Fruit fly (Drosophila melanogaster) whole organism, embryonic: Measurements from ENCODE around the gene Ythdc1.

Source experiments
- Abd-B ChIP-seq: fragments of 200-800 bp; sonication (Bioruptor generic); optimal IDR thresholded peaks from 2 replicates; lab custom pipeline; 2018; ENCODE audit warnings: missing biosample characterization, mild to moderate bottlenecking, missing genetic modification characterization, moderate library complexity
- Ada2b ChIP-seq: fragments of 200-800 bp; sonication (Bioruptor generic); IDR thresholded peaks from 2 replicates; pipeline ENCODE4 v1.3.6; 2022; ENCODE audit warnings: missing biosample characterization, missing genetic modification characterization
- Antp ChIP-seq: fragments of 200-800 bp; sonication (Bioruptor generic); optimal IDR thresholded peaks from 3 replicates; lab custom pipeline; 2016; ENCODE audit warnings: missing biosample characterization, missing genetic modification characterization
- Bgb ChIP-seq: fragments of 200-800 bp; sonication (Bioruptor generic); IDR thresholded peaks from 2 replicates; pipeline ENCODE4 v1.3.6; 2022; ENCODE audit warnings: missing biosample characterization, missing genetic modification characterization; ENCODE audit not compliant: partially characterized antibody
- CG1024 ChIP-seq: fragments of 200-800 bp; sonication (Bioruptor generic); IDR thresholded peaks from 2 replicates; pipeline ENCODE4 v1.3.6; 2022; ENCODE audit warnings: missing biosample characterization, missing genetic modification characterization
- CG10462 ChIP-seq: fragments of 200-800 bp; sonication (Bioruptor generic); optimal IDR thresholded peaks from 2 replicates; lab custom pipeline; 2016; ENCODE audit warnings: missing biosample characterization, missing genetic modification characterization
- CG10543 ChIP-seq: fragments of 200-800 bp; sonication (Bioruptor generic); optimal IDR thresholded peaks from 3 replicates; lab custom pipeline; 2017; ENCODE audit warnings: missing biosample characterization, mild to moderate bottlenecking, missing genetic modification characterization, moderate library complexity
- CG11247 ChIP-seq: fragments of 200-800 bp; sonication (Bioruptor generic); IDR thresholded peaks from 2 replicates; pipeline ENCODE4 v1.3.6; 2022; ENCODE audit warnings: missing biosample characterization, missing genetic modification characterization
- CG12071 ChIP-seq: fragments of 200-800 bp; sonication (Bioruptor generic); optimal IDR thresholded peaks from 3 replicates; lab custom pipeline; 2018; ENCODE audit warnings: missing biosample characterization, mild to moderate bottlenecking, missing genetic modification characterization
- CG12104 ChIP-seq: fragments of 200-800 bp; sonication (Bioruptor generic); optimal IDR thresholded peaks from 3 replicates; lab custom pipeline; 2016; ENCODE audit warnings: missing biosample characterization, missing genetic modification characterization
- CG14667 ChIP-seq: fragments of 200-800 bp; sonication (Bioruptor generic); IDR thresholded peaks from 2 replicates; pipeline ENCODE4 v1.3.6; 2022; ENCODE audit warnings: missing biosample characterization, missing genetic modification characterization
- CG16779 ChIP-seq: fragments of 200-800 bp; sonication (Bioruptor generic); IDR thresholded peaks from 2 replicates; pipeline ENCODE4 v1.3.6; 2022; ENCODE audit warnings: missing biosample characterization, missing genetic modification characterization
- CG2199 ChIP-seq: fragments of 200-800 bp; sonication (Bioruptor generic); IDR thresholded peaks from 3 replicates; pipeline ENCODE4 v1.3.6; 2022; ENCODE audit warnings: missing biosample characterization, missing genetic modification characterization
- CG30403 ChIP-seq: fragments of 200-800 bp; sonication (Bioruptor generic); optimal IDR thresholded peaks from 3 replicates; lab custom pipeline; 2016; ENCODE audit warnings: missing biosample characterization, missing genetic modification characterization
- CG33557 ChIP-seq: fragments of 200-800 bp; sonication (Bioruptor generic); optimal IDR thresholded peaks from 2 replicates; lab custom pipeline; 2019; ENCODE audit warnings: missing biosample characterization, mild to moderate bottlenecking, missing genetic modification characterization, moderate library complexity
- CG3995 ChIP-seq: fragments of 200-800 bp; sonication (Bioruptor generic); optimal IDR thresholded peaks from 3 replicates; lab custom pipeline; 2016; ENCODE audit warnings: missing biosample characterization, missing genetic modification characterization
- CG42726 ChIP-seq: fragments of 200-800 bp; sonication (Bioruptor generic); IDR thresholded peaks from 2 replicates; pipeline ENCODE4 v1.3.6; 2022; ENCODE audit warnings: missing biosample characterization, missing genetic modification characterization; ENCODE audit not compliant: partially characterized antibody
- CG4360 ChIP-seq: fragments of 200-800 bp; sonication (Bioruptor generic); IDR thresholded peaks from 2 replicates; pipeline ENCODE4 v1.3.6; 2022; ENCODE audit warnings: missing biosample characterization, missing genetic modification characterization
- CG6791 ChIP-seq: fragments of 200-800 bp; sonication (Bioruptor generic); IDR thresholded peaks from 3 replicates; pipeline ENCODE4 v1.3.6; 2022; ENCODE audit warnings: missing biosample characterization, missing genetic modification characterization; ENCODE audit not compliant: partially characterized antibody
- CG7987 ChIP-seq: fragments of 200-800 bp; sonication (Bioruptor generic); optimal IDR thresholded peaks from 2 replicates; lab custom pipeline; 2018; ENCODE audit warnings: missing biosample characterization, mild to moderate bottlenecking, missing genetic modification characterization, moderate library complexity
- CG9817 ChIP-seq: fragments of 200-800 bp; sonication (Bioruptor generic); optimal IDR thresholded peaks from 2 replicates; lab custom pipeline; 2018; ENCODE audit warnings: missing biosample characterization, mild to moderate bottlenecking, missing genetic modification characterization, moderate library complexity
- Dfd ChIP-seq, 2 experiments: fragments of >200 bp; optimal IDR thresholded peaks; 2 replicates each; lab custom pipeline; 2017; ENCODE audit warnings: missing biosample characterization in 2 of 2, missing genetic modification characterization in 2 of 2
- Ets65A ChIP-seq: fragments of 200-800 bp; sonication (Bioruptor generic); peaks from one replicate; lab custom pipeline; 2016; ENCODE audit warnings: missing biosample characterization, missing genetic modification characterization
- Gsc ChIP-seq: fragments of 200-800 bp; sonication (Bioruptor generic); IDR thresholded peaks from 2 replicates; pipeline ENCODE4 v1.3.6; 2022; ENCODE audit warnings: missing biosample characterization, missing genetic modification characterization
- Hand ChIP-seq: fragments of 200-800 bp; sonication (Bioruptor generic); optimal IDR thresholded peaks from 2 replicates; lab custom pipeline; 2017; ENCODE audit warnings: mild to moderate bottlenecking, missing biosample characterization, missing genetic modification reagents, missing genetic modification characterization
- Lhr ChIP-seq: fragments of 200-800 bp; sonication (Bioruptor generic); optimal IDR thresholded peaks from 3 replicates; lab custom pipeline; 2017; ENCODE audit warnings: mild to moderate bottlenecking, missing biosample characterization, missing genetic modification reagents, missing genetic modification characterization
- Lim3 ChIP-seq: fragments of 200-800 bp; sonication (Bioruptor generic); IDR thresholded peaks from 2 replicates; pipeline ENCODE4 v1.3.6; 2022; ENCODE audit warnings: missing biosample characterization, missing genetic modification characterization
- MESR4 ChIP-seq: fragments of 200-800 bp; sonication (Bioruptor generic); optimal IDR thresholded peaks from 2 replicates; lab custom pipeline; 2018; ENCODE audit warnings: missing biosample characterization, mild to moderate bottlenecking, missing genetic modification characterization, moderate library complexity
- Nf-YA ChIP-seq: fragments of 200-800 bp; sonication (Bioruptor generic); IDR thresholded peaks from 2 replicates; pipeline ENCODE4 v1.3.6; 2022; ENCODE audit warnings: missing biosample characterization, missing genetic modification characterization
- PHDP ChIP-seq: fragments of 200-800 bp; sonication (Bioruptor generic); optimal IDR thresholded peaks from 3 replicates; lab custom pipeline; 2018; ENCODE audit warnings: missing biosample characterization, mild to moderate bottlenecking, missing genetic modification characterization, moderate library complexity
- Rfx ChIP-seq: fragments of 200-800 bp; sonication (Bioruptor generic); IDR thresholded peaks from 2 replicates; pipeline ENCODE4 v1.3.6; 2022; ENCODE audit warnings: missing biosample characterization, missing genetic modification characterization
- Usf ChIP-seq: fragments of 200-800 bp; sonication (Bioruptor generic); optimal IDR thresholded peaks from 2 replicates; lab custom pipeline; 2017; ENCODE audit warnings: missing genotype, missing biosample characterization, missing genetic modification characterization
- al ChIP-seq: fragments of 200-800 bp; sonication (Bioruptor generic); IDR thresholded peaks from 2 replicates; pipeline ENCODE4 v1.3.6; 2022; ENCODE audit warnings: missing biosample characterization, missing genetic modification characterization
- bbx ChIP-seq: fragments of 200-800 bp; sonication (Bioruptor generic); IDR thresholded peaks from 2 replicates; pipeline ENCODE4 v1.3.6; 2022; ENCODE audit warnings: missing biosample characterization, missing genetic modification characterization; ENCODE audit not compliant: partially characterized antibody
- bowl ChIP-seq: fragments of 200-800 bp; sonication (Bioruptor generic); IDR thresholded peaks from 2 replicates; pipeline ENCODE4 v1.3.6; 2022; ENCODE audit warnings: missing biosample characterization, missing genetic modification characterization
- chinmo ChIP-seq: fragments of 200-800 bp; sonication (Bioruptor generic); IDR thresholded peaks from 4 replicates; pipeline ENCODE4 v1.3.6; 2022; ENCODE audit warnings: missing biosample characterization, missing genetic modification characterization; ENCODE audit not compliant: partially characterized antibody
- her ChIP-seq: fragments of 200-800 bp; sonication (Bioruptor generic); optimal IDR thresholded peaks from 2 replicates; lab custom pipeline; 2016; ENCODE audit warnings: missing biosample characterization, missing genetic modification characterization
- hkb ChIP-seq, 2 experiments: fragments of 200-800 bp in 1 of 2; fragments of >200 bp in 1 of 2; sonication (Bioruptor generic) in 1 of 2; IDR thresholded peaks in 1 of 2; optimal IDR thresholded peaks in 1 of 2; 2 replicates each; pipeline versions ENCODE4 v1.3.6 to Lab custom; 2017 to 2022; ENCODE audit warnings: missing biosample characterization in 1 of 2, missing genetic modification characterization in 1 of 2
- kah ChIP-seq: fragments of 200-800 bp; sonication (Bioruptor generic); optimal IDR thresholded peaks from 2 replicates; lab custom pipeline; 2018; ENCODE audit warnings: missing biosample characterization, mild to moderate bottlenecking, missing genetic modification characterization
- kay ChIP-seq: fragments of 200-800 bp; sonication (Bioruptor generic); optimal IDR thresholded peaks from 2 replicates; lab custom pipeline; 2016; ENCODE audit warnings: missing biosample characterization, missing genetic modification characterization
- lbe ChIP-seq: fragments of 200-800 bp; sonication (Bioruptor generic); optimal IDR thresholded peaks from 2 replicates; lab custom pipeline; 2016; ENCODE audit warnings: missing biosample characterization, mild to moderate bottlenecking, missing genetic modification characterization
- lola ChIP-seq, 3 experiments: fragments of >200 bp in 2 of 3; fragments of 200-800 bp in 1 of 3; sonication (Bioruptor generic) in 1 of 3; optimal IDR thresholded peaks; 2 replicates each; lab custom pipeline; 2017 to 2019; ENCODE audit warnings: missing biosample characterization in 3 of 3, missing genetic modification characterization in 3 of 3, mild to moderate bottlenecking in 1 of 3, moderate library complexity in 1 of 3
- lov ChIP-seq, 2 experiments: fragments of 200-800 bp in 1 of 2; fragments of >200 bp in 1 of 2; sonication (Bioruptor generic) in 1 of 2; IDR thresholded peaks in 1 of 2; optimal IDR thresholded peaks in 1 of 2; 2 replicates in 1 of 2; 3 replicates in 1 of 2; pipeline versions ENCODE4 v1.3.6 to Lab custom; 2017 to 2022; ENCODE audit warnings: missing biosample characterization in 1 of 2, missing genetic modification characterization in 1 of 2
- ranshi ChIP-seq: fragments of 200-800 bp; sonication (Bioruptor generic); IDR thresholded peaks from 2 replicates; pipeline ENCODE4 v1.3.6; 2022; ENCODE audit warnings: missing biosample characterization, missing genetic modification characterization
- row ChIP-seq: fragments of 200-800 bp; sonication (Bioruptor generic); IDR thresholded peaks from 3 replicates; pipeline ENCODE4 v1.3.6; 2022; ENCODE audit warnings: missing biosample characterization, missing genetic modification characterization
- schlank ChIP-seq: fragments of 200-800 bp; sonication (Bioruptor generic); optimal IDR thresholded peaks from 2 replicates; lab custom pipeline; 2018; ENCODE audit warnings: missing biosample characterization, mild to moderate bottlenecking, missing genetic modification characterization
- twi ChIP-seq: fragments of 200-800 bp; optimal IDR thresholded peaks from 2 replicates; lab custom pipeline; 2019; ENCODE audit warnings: missing biosample characterization, mild to moderate bottlenecking, missing genetic modification characterization, moderate library complexity
- yki ChIP-seq: fragments of >200 bp; optimal IDR thresholded peaks from 3 replicates; lab custom pipeline; 2018
- z ChIP-seq: fragments of 200-800 bp; sonication (Bioruptor generic); IDR thresholded peaks from 3 replicates; pipeline ENCODE4 v1.3.6; 2022; ENCODE audit warnings: missing biosample characterization, missing genetic modification characterization
- zfh1 ChIP-seq: fragments of 200-800 bp; sonication (Bioruptor generic); IDR thresholded peaks from 3 replicates; pipeline ENCODE4 v1.3.6; 2022; ENCODE audit warnings: missing biosample characterization, missing genetic modification characterization

The Ythdc1 gene

DNA sequence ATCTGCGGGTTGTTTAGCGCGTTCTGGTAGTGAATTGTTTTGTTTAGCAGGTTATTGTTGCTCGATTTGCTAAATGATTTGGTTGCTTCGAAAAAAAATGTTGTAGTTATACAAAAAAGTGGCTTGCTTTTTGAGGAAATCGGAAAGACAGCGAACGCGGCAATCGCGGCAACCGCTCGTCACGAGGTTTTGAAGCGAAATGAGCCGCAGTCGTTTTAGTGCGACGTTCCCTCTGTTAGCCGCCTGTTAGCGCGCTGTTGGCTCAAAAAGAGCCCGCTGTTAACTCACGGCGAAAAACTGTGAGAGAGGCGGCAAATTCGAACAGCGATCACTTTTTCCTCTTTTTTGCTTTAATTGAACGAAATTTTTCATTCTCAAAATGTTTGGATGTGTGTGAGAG, 43.8 kb upstream of the Ythdc1 start (continued):
- no peak for TF ChIP-seq kay
- no peak for TF ChIP-seq lov (optimal IDR thresholded peaks at IDR 0.05; lab: Kevin White, UChicago)
- TF ChIP-seq lov (GFP tag; IDR thresholded peaks at IDR 0.05; lab: Robert Waterston, UW) = peak; percentile 46; the same call in 1 of the 3 replicates
- TF ChIP-seq CG11247 (GFP tag; lab: Robert Waterston, UW) = no peak
- no peak for TF ChIP-seq Usf
- peak; percentile 18 for TF ChIP-seq CG12071 (GFP tag; lab: Kevin White, UChicago)
- no peak for TF ChIP-seq Ada2b
- TF ChIP-seq CG14667 (GFP tag; lab: Robert Waterston, UW) = no peak
- no peak for TF ChIP-seq Lhr
- TF ChIP-seq Dfd (GFP tag; optimal IDR thresholded peaks at IDR 0.05; lab: Kevin White, UChicago) = no peak
- TF ChIP-seq row (GFP tag; lab: Robert Waterston, UW) = no peak
- no peak for TF ChIP-seq hkb (optimal IDR thresholded peaks at IDR 0.05; lab: Kevin White, UChicago)
- TF ChIP-seq hkb (GFP tag; IDR thresholded peaks at IDR 0.05; lab: Robert Waterston, UW) = peak; percentile 37; the same call in 1 of the 2 replicates
- peak; percentile 48 for TF ChIP-seq CG7987 (GFP tag; lab: Kevin White, UChicago)
- no peak for TF ChIP-seq Hand (GFP tag; lab: Kevin White, UChicago)
- TF ChIP-seq CG9817 = no peak
- peak; percentile 18; the same call in 1 of the 2 replicates for TF ChIP-seq Rfx (GFP tag; lab: Robert Waterston, UW)
- no peak for TF ChIP-seq CG30403 (GFP tag; lab: Kevin White, UChicago)
- TF ChIP-seq Bgb (GFP tag; lab: Robert Waterston, UW) = peak; percentile 16; the same call in 1 of the 2 replicates
- TF ChIP-seq CG16779 (GFP tag; lab: Robert Waterston, UW) = no peak
- no peak for TF ChIP-seq Gsc (GFP tag; lab: Robert Waterston, UW)
- TF ChIP-seq lola (GFP tag; optimal IDR thresholded peaks at IDR 0.05; lab: Kevin White, UChicago) = no peak
- no peak for TF ChIP-seq CG10462 (GFP tag; lab: Kevin White, UChicago)
- peak; percentile 52 for TF ChIP-seq bbx (GFP tag; lab: Robert Waterston, UW)
- TF ChIP-seq CG33557 (GFP tag; lab: Kevin White, UChicago) = no peak
- no peak for TF ChIP-seq yki (lab: Kevin White, UChicago)
- TF ChIP-seq CG42726 (GFP tag; lab: Robert Waterston, UW) = peak; percentile 49; the same call in 1 of the 2 replicates
- no peak for TF ChIP-seq CG12104 (GFP tag; lab: Kevin White, UChicago)
- TF ChIP-seq CG2199 (GFP tag; lab: Robert Waterston, UW) = peak; percentile 58; the same call in 1 of the 3 replicates
- peak; percentile 54; the same call in 2 of the 3 replicates for TF ChIP-seq CG6791 (GFP tag; lab: Robert Waterston, UW)
- TF ChIP-seq al (GFP tag; lab: Robert Waterston, UW) = no peak
- TF ChIP-seq her (GFP tag; lab: Kevin White, UChicago) = peak; percentile 97
- TF ChIP-seq kah = peak; percentile 10
- no peak for TF ChIP-seq lbe (GFP tag; lab: Kevin White, UChicago)
- TF ChIP-seq bowl = no peak
- TF ChIP-seq PHDP (tag; lab: Kevin White, UChicago) = peak; percentile 7
- TF ChIP-seq CG10543 (GFP tag; lab: Kevin White, UChicago) = no peak
- peak; percentile 26; the same call in 1 of the 2 replicates for TF ChIP-seq Nf-YA
- no peak for TF ChIP-seq z
- TF ChIP-seq Ets65A (GFP tag; lab: Kevin White, UChicago) = no peak
- no peak for TF ChIP-seq Antp (GFP tag; lab: Kevin White, UChicago)
- no peak for TF ChIP-seq schlank
- no peak for TF ChIP-seq CG3995
- TF ChIP-seq Lim3 = no peak
- TF ChIP-seq twi (tag; lab: Kevin White, UChicago) = no peak
- TF ChIP-seq Abd-B = no peak
- no peak for TF ChIP-seq ranshi (GFP tag; lab: Robert Waterston, UW)
- TF ChIP-seq chinmo (GFP tag; lab: Robert Waterston, UW) = no peak
- TF ChIP-seq CG4360 (GFP tag; lab: Robert Waterston, UW) = peak; percentile 51; the same call in 1 of the 2 replicates
- TF ChIP-seq MESR4 (GFP tag; lab: Kevin White, UChicago) = no peak
- no peak for TF ChIP-seq CG1024
- no peak for TF ChIP-seq zfh1 (GFP tag; lab: Robert Waterston, UW)
